Worm (Caenorhabditis elegans) whole organism, late embryonic: ENCODE data around the gene F25B5.5.

ENCODE experiments used
- C38D4.7 ChIP-seq: fragments of 200-800 bp; sonication (Bioruptor generic); optimal IDR thresholded peaks from 2 replicates; lab custom pipeline; 2018; ENCODE audit warnings: mild to moderate bottlenecking, missing genetic modification characterization, moderate library complexity, missing compliant biosample characterization
- F13H6.1 ChIP-seq: sonication (generic microtip); optimal IDR thresholded peaks from 2 replicates; lab custom pipeline; 2016; ENCODE audit warnings: missing genetic modification characterization, missing compliant biosample characterization
- K09A11.1 ChIP-seq: sonication (generic microtip); optimal IDR thresholded peaks from 2 replicates; lab custom pipeline; 2017; ENCODE audit warnings: antibody characterized with exemption, mild to moderate bottlenecking, missing genetic modification characterization, missing compliant biosample characterization; ENCODE audit not compliant: insufficient read depth
- ahr-1 ChIP-seq: sonication (generic microtip); optimal IDR thresholded peaks from 2 replicates; lab custom pipeline; 2016; ENCODE audit warnings: missing genetic modification characterization, missing compliant biosample characterization
- ama-1 ChIP-seq: fragments of 150-350 bp; optimal IDR thresholded peaks from 2 replicates; lab custom pipeline; 2014
- ceh-18 ChIP-seq: sonication (generic microtip); optimal IDR thresholded peaks from 2 replicates; lab custom pipeline; 2016; ENCODE audit warnings: missing genetic modification characterization, missing compliant biosample characterization
- ceh-19 ChIP-seq: fragments of 200-800 bp; sonication (Bioruptor generic); optimal IDR thresholded peaks from 2 replicates; lab custom pipeline; 2018; ENCODE audit warnings: mild to moderate bottlenecking, missing genetic modification characterization, missing compliant biosample characterization
- ceh-2 ChIP-seq: sonication (generic microtip); optimal IDR thresholded peaks from 2 replicates; lab custom pipeline; 2016; ENCODE audit warnings: missing genotype, missing genetic modification characterization, missing compliant biosample characterization
- ceh-24 ChIP-seq: sonication (generic microtip); optimal IDR thresholded peaks from 2 replicates; lab custom pipeline; 2016; ENCODE audit warnings: mild to moderate bottlenecking, missing genetic modification characterization, missing compliant biosample characterization
- ceh-34 ChIP-seq: sonication (generic microtip); optimal IDR thresholded peaks from 2 replicates; lab custom pipeline; 2016; ENCODE audit warnings: mild to moderate bottlenecking, missing genetic modification characterization, missing compliant biosample characterization
- ceh-9 ChIP-seq: sonication (generic microtip); optimal IDR thresholded peaks from 2 replicates; lab custom pipeline; 2016; ENCODE audit warnings: mild to moderate bottlenecking, missing genetic modification characterization, inconsistent platforms, missing compliant biosample characterization
- che-1 ChIP-seq: sonication (generic microtip); optimal IDR thresholded peaks from 2 replicates; lab custom pipeline; 2016; ENCODE audit warnings: mild to moderate bottlenecking, missing genetic modification characterization, missing compliant biosample characterization
- dmd-4 ChIP-seq: sonication (generic microtip); optimal IDR thresholded peaks from 2 replicates; lab custom pipeline; 2016; ENCODE audit warnings: borderline replicate concordance, missing genetic modification characterization, missing compliant biosample characterization
- dve-1 ChIP-seq: sonication (generic microtip); optimal IDR thresholded peaks from 2 replicates; lab custom pipeline; 2017; ENCODE audit warnings: antibody characterized with exemption, mild to moderate bottlenecking, missing genetic modification characterization, missing compliant biosample characterization
- ets-4 ChIP-seq: sonication (generic microtip); optimal IDR thresholded peaks from 2 replicates; lab custom pipeline; 2016; ENCODE audit warnings: missing genetic modification characterization, missing compliant biosample characterization
- eyg-1 ChIP-seq: sonication (generic microtip); optimal IDR thresholded peaks from 2 replicates; lab custom pipeline; 2016; ENCODE audit warnings: missing genotype, missing genetic modification characterization, missing compliant biosample characterization
- fkh-10 ChIP-seq: fragments of 150-350 bp; optimal IDR thresholded peaks from 2 replicates; lab custom pipeline; 2014; ENCODE audit warnings: missing biosample characterization, missing genetic modification reagents, missing genetic modification characterization
- hlh-30 ChIP-seq: sonication (generic microtip); optimal IDR thresholded peaks from 2 replicates; lab custom pipeline; 2017; ENCODE audit warnings: antibody characterized with exemption, missing genetic modification characterization, missing compliant biosample characterization; ENCODE audit not compliant: insufficient read depth
- lim-6 ChIP-seq: sonication (generic microtip); optimal IDR thresholded peaks from 2 replicates; lab custom pipeline; 2016; ENCODE audit warnings: missing genetic modification characterization, missing compliant biosample characterization
- lin-11 ChIP-seq: fragments of 200-800 bp; sonication (Bioruptor generic); optimal IDR thresholded peaks from 2 replicates; lab custom pipeline; 2018; ENCODE audit warnings: mild to moderate bottlenecking, missing genetic modification characterization, missing compliant biosample characterization
- mec-3 ChIP-seq: sonication (generic microtip); optimal IDR thresholded peaks from 2 replicates; lab custom pipeline; 2016; ENCODE audit warnings: borderline replicate concordance, missing genetic modification characterization, missing compliant biosample characterization
- nfya-1 ChIP-seq: sonication (generic microtip); optimal IDR thresholded peaks from 2 replicates; lab custom pipeline; 2017; ENCODE audit warnings: missing genetic modification characterization, mild to moderate bottlenecking, missing compliant biosample characterization, antibody characterized with exemption, moderate library complexity
- pag-3 ChIP-seq: sonication (generic microtip); optimal IDR thresholded peaks from 2 replicates; lab custom pipeline; 2016; ENCODE audit warnings: missing compliant biosample characterization, missing genetic modification characterization, borderline replicate concordance
- pax-1 ChIP-seq: fragments of 150-350 bp; optimal IDR thresholded peaks from 2 replicates; lab custom pipeline; 2014; ENCODE audit warnings: missing biosample characterization, missing genetic modification characterization
- pros-1 ChIP-seq: fragments of 150-350 bp; optimal IDR thresholded peaks from 2 replicates; lab custom pipeline; 2014; ENCODE audit warnings: missing biosample characterization, missing genetic modification reagents, missing genetic modification characterization
- ref-2 ChIP-seq: sonication (generic microtip); optimal IDR thresholded peaks from 2 replicates; lab custom pipeline; 2016; ENCODE audit warnings: missing genetic modification characterization, missing compliant biosample characterization
- rnt-1 ChIP-seq: sonication (generic microtip); optimal IDR thresholded peaks from 2 replicates; lab custom pipeline; 2016; ENCODE audit warnings: missing genetic modification characterization, missing compliant biosample characterization
- sdc-2 ChIP-seq: sonication (generic microtip); optimal IDR thresholded peaks from 2 replicates; lab custom pipeline; 2016; ENCODE audit warnings: missing genotype, missing genetic modification characterization, missing compliant biosample characterization
- sox-2 ChIP-seq: fragments of 200-800 bp; sonication (Bioruptor generic); IDR thresholded peaks from 2 replicates; pipeline ENCODE4 v1.3.6; 2022; ENCODE audit warnings: missing genetic modification reagents, missing genetic modification characterization, missing compliant biosample characterization
- tbx-2 ChIP-seq: sonication (generic microtip); optimal IDR thresholded peaks from 2 replicates; lab custom pipeline; 2016; ENCODE audit warnings: missing genetic modification characterization, missing compliant biosample characterization
- ttx-3 ChIP-seq: sonication (generic microtip); optimal IDR thresholded peaks from 2 replicates; lab custom pipeline; 2016; ENCODE audit warnings: missing genetic modification reagents, missing genetic modification characterization, missing compliant biosample characterization
- unc-3 ChIP-seq, 2 experiments: fragments of 200-800 bp in 1 of 2; sonication (Bioruptor generic) in 1 of 2; sonication (generic microtip) in 1 of 2; conservative IDR thresholded peaks in 1 of 2; optimal IDR thresholded peaks in 1 of 2; 2 replicates each; pipeline versions ENCODE4 v1.3.6 to Lab custom; 2016 to 2022; ENCODE audit warnings: missing compliant biosample characterization in 2 of 2, missing genetic modification characterization in 2 of 2, missing genetic modification reagents in 1 of 2
- unc-42 ChIP-seq: sonication (generic microtip); optimal IDR thresholded peaks from 2 replicates; lab custom pipeline; 2016; ENCODE audit warnings: missing genotype, missing genetic modification characterization, missing compliant biosample characterization
- unc-55 ChIP-seq: sonication (generic microtip); optimal IDR thresholded peaks from 2 replicates; lab custom pipeline; 2017; ENCODE audit warnings: missing biosample characterization, missing genetic modification reagents, missing genetic modification characterization
- unc-86 ChIP-seq: sonication (generic microtip); optimal IDR thresholded peaks from 2 replicates; lab custom pipeline; 2016; ENCODE audit warnings: missing genetic modification characterization, missing compliant biosample characterization
- zip-5 ChIP-seq: sonication (generic microtip); optimal IDR thresholded peaks from 2 replicates; lab custom pipeline; 2016; ENCODE audit warnings: missing genetic modification characterization, missing compliant biosample characterization

Gene F25B5.5

DNA sequence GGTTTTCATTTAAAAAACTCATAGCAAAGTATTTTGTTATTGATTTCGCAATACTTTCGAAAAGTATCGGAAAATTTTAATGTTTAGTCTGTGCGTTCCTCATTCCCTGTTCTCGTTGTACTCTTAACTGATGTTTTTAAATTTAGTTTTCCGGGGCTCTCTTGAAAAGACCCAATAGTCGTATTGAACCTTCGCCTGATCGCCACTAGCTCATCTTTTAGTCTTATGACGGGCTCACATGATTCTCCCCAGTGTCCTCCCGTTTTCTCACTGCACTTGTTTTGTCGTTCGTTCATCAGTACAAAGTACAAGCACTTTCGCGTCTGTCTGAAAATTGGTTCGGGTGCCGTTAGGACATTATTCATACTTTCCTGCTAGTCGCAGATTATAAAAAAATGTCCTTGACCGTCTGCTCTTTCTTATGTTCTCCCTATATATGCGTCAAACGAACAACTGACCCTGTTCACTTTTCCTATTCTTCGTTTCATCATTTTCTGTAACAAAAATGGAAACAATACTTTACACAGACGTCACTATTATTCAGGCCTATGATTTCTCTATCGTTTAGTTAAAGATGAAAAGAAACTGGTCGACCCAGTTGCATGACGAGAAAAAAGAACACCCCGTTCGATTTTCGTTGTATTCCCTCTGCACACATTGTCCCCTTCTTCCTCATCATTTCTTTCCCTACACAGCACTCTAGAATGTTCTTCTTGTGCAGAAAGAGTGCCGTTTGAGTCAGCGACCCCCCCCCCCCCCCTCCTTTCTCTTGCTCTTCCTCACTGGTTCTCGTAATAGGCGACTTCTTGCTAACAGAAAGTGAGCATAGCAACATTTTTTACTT lies 6.2 kb downstream of the F25B5.5 start, which contains the start of gene ubq-1:
ubq-1 (plus strand) TSS at position 802 of the 844 bp plus-strand sequence.
- TF ChIP-seq K09A11.1 (tag; lab: Kevin White, UChicago) (no peak), hlh-30 (tag; lab: Kevin White, UChicago) (peak; percentile 41), ref-2 (peak; percentile 36), ama-1 (lab: Kevin White, UChicago) (no peak)

DNA sequence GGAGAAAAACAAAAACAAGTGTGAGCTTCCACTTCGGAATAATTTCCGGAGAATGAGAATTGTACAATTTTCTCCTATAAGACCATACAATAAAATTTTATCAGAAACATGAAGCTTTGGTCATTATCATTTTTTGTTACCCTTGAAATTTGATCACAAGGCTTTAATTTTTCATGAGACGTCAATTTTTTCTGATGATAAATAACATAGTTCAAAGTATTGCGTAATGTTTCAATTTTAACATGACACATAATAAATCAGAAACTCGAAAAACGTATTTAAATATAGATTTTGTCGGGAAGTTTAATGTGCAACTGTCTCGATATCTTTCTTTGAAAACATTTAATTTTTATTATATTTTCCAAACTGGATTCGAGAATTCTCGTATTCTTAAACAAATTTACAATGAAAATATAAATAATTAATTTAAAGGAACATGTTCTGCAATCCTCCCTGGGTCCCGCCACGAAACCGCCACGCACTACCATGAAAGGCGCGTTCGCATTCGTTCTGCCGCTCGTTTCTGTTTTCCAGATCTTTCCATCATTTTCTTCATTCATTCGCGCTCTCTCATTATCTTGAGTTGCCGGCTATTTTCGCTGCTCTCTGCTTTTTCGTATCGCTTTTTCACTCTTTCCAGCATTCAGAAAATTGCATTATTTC lies 7.0 kb downstream of the F25B5.5 start:
- peak; percentile 13 for TF ChIP-seq unc-42
- TF ChIP-seq pag-3 (tag; lab: Kevin White, UChicago), result no peak

- no peak for TF ChIP-seq ceh-19 (GFP tag; lab: Kevin White, UChicago)
- TF ChIP-seq lim-6 (tag; lab: Kevin White, UChicago), result no peak
- TF ChIP-seq lin-11 (tag; lab: Kevin White, UChicago), result no peak
- TF ChIP-seq unc-3 (GFP tag; conservative IDR thresholded peaks at IDR 0.05; lab: Robert Waterston, UW), result no peak
- TF ChIP-seq unc-3 (tag; optimal IDR thresholded peaks at IDR 0.05; lab: Kevin White, UChicago), result no peak
- TF ChIP-seq fkh-10 (GFP tag; lab: Kevin White, UChicago), result no peak
- TF ChIP-seq ceh-9, result no peak
- TF ChIP-seq rnt-1 (tag; lab: Kevin White, UChicago), result peak; percentile 44
- TF ChIP-seq ceh-24 (tag; lab: Kevin White, UChicago), result no peak
- no peak for TF ChIP-seq tbx-2 (tag; lab: Kevin White, UChicago)
- TF ChIP-seq unc-86 (tag; lab: Kevin White, UChicago), result no peak
- TF ChIP-seq ahr-1 (tag; lab: Kevin White, UChicago), result no peak
- no peak for TF ChIP-seq ama-1 (lab: Kevin White, UChicago)
- peak; percentile 39 for TF ChIP-seq ceh-18
- no peak for TF ChIP-seq pros-1
- no peak for TF ChIP-seq sox-2 (GFP tag; lab: Robert Waterston, UW)
- TF ChIP-seq che-1 (tag; lab: Kevin White, UChicago), result no peak
- TF ChIP-seq ets-4 (tag; lab: Kevin White, UChicago), result peak; percentile 75
- TF ChIP-seq unc-55 (GFP tag; lab: Kevin White, UChicago), result no peak
- TF ChIP-seq ceh-2 (tag; lab: Kevin White, UChicago), result no peak
- peak; percentile 36 for TF ChIP-seq F13H6.1 (tag; lab: Kevin White, UChicago)
- no peak for TF ChIP-seq pax-1
- TF ChIP-seq K09A11.1 (tag; lab: Kevin White, UChicago), result no peak
- TF ChIP-seq ref-2, result peak; percentile 2
- TF ChIP-seq ceh-34, result no peak
- TF ChIP-seq hlh-30 (tag; lab: Kevin White, UChicago), result peak; percentile 60
- no peak for TF ChIP-seq eyg-1 (tag; lab: Kevin White, UChicago)
These were observed 7.9 kb downstream of the F25B5.5 start for ce11 chrIII:5938013-5938412.

DNA sequence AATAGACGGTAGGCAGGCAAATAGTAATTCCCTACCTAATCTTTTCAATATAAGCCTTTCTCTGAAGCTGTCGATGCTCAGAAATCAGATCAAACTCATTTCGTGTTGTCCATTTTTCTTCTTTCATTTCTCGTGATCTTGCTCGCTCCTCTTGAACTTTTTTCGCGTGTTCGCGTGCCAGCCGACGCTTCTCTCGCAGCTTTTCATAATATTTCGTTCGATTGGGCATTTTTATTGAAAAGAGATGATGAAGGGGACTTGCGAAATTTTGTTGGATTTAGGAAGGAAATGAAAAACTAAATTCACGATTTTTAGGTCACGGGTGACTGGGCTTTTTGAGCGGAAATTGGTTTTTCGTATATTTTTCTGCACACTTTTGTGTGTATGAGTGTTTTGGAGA lies 8.9 kb downstream of the F25B5.5 start, which contains the start of gene EGAP1.1:
EGAP1.1 (minus strand) TSS at position 229 of the 400 bp plus-strand sequence.
- no peak for TF ChIP-seq ceh-9
- TF ChIP-seq fkh-10 (GFP tag; lab: Kevin White, UChicago), result no peak
- TF ChIP-seq K09A11.1 (tag; lab: Kevin White, UChicago), result no peak
- no peak for TF ChIP-seq C38D4.7
- no peak for TF ChIP-seq pax-1
- TF ChIP-seq ttx-3, result no peak
- no peak for TF ChIP-seq dmd-4 (tag; lab: Kevin White, UChicago)
- no peak for TF ChIP-seq sdc-2 (tag; lab: Kevin White, UChicago)
- no peak for TF ChIP-seq mec-3
- no peak for TF ChIP-seq dve-1 (tag; lab: Kevin White, UChicago)
- no peak for TF ChIP-seq nfya-1 (tag; lab: Kevin White, UChicago)
- TF ChIP-seq zip-5 (tag; lab: Kevin White, UChicago), result no peak
- TF ChIP-seq, all 69 proteins: peak for 0
